Worm (Caenorhabditis elegans) whole organism, early embryonic: ENCODE data around the gene trpp-4.

Experiments
- B0310.2 ChIP-seq: sonication (generic microtip); optimal IDR thresholded peaks from 2 replicates; lab custom pipeline; 2016; ENCODE audit warnings: mild to moderate bottlenecking, missing genetic modification characterization, missing compliant biosample characterization
- F13C5.2 ChIP-seq: sonication (generic microtip); optimal IDR thresholded peaks from 2 replicates; lab custom pipeline; 2017; ENCODE audit warnings: mild to moderate bottlenecking, missing genetic modification characterization, inconsistent platforms, missing compliant biosample characterization
- ama-1 ChIP-seq: fragments of 150-350 bp; optimal IDR thresholded peaks from 2 replicates; lab custom pipeline; 2014
- ceh-13 ChIP-seq: fragments of 200-800 bp; sonication (Bioruptor generic); optimal IDR thresholded peaks from 2 replicates; lab custom pipeline; 2018; ENCODE audit warnings: mild to moderate bottlenecking, missing genetic modification characterization, missing compliant biosample characterization
- flt-1 ChIP-seq: fragments of 200-800 bp; sonication (Bioruptor generic); IDR thresholded peaks from 2 replicates; pipeline ENCODE4 v1.3.6; 2022; ENCODE audit warnings: missing genetic modification characterization, missing compliant biosample characterization
- scrt-1 ChIP-seq: fragments of 200-800 bp; sonication (Bioruptor generic); IDR thresholded peaks from 2 replicates; pipeline ENCODE4 v1.3.6; 2022; ENCODE audit warnings: missing genetic modification characterization, missing compliant biosample characterization
- tbx-11 ChIP-seq: fragments of 200-800 bp; sonication (Bioruptor generic); IDR thresholded peaks from 2 replicates; pipeline ENCODE4 v1.3.6; 2022; ENCODE audit warnings: missing genetic modification characterization, missing compliant biosample characterization
- tbx-37 ChIP-seq: fragments of 200-800 bp; sonication (Bioruptor generic); conservative IDR thresholded peaks from 2 replicates; pipeline ENCODE4 v1.3.6; 2022; ENCODE audit warnings: missing genetic modification reagents, missing genetic modification characterization, missing compliant biosample characterization

DNA sequence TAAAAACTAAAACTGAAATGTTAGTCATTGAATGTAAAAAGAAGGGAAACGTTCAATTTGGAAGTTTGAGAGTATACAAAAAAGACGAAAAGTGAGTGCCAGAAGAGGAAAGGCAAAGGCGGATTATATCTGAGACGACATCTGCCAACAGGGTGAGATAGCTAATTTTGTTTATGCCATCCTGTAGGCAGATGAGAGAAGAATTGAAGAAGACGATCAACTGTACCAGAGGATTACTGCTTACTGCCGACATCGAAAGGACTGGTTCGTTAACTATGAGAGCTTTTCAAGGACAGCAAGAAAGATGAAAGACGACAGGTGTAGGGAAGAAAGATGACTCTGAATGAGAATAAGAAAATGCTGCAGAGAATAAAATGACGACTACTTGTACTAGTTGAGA lies 23.4 kb downstream of the trpp-4 start:
- TF ChIP-seq ceh-13 (GFP tag; lab: Kevin White, UChicago) (no peak), scrt-1 (GFP tag; lab: Robert Waterston, UW) (no peak), ama-1 (no peak), tbx-11 (GFP tag; lab: Robert Waterston, UW) (no peak), B0310.2 (tag; lab: Kevin White, UChicago) (no peak), flt-1 (GFP tag; lab: Robert Waterston, UW) (no peak), F13C5.2 (tag; lab: Kevin White, UChicago) (no peak), tbx-37 (GFP tag; lab: Robert Waterston, UW) (no peak)
